Worm (Caenorhabditis elegans): Measurements from ENCODE around the gene cec-2.

The cec-2 gene

DNA sequence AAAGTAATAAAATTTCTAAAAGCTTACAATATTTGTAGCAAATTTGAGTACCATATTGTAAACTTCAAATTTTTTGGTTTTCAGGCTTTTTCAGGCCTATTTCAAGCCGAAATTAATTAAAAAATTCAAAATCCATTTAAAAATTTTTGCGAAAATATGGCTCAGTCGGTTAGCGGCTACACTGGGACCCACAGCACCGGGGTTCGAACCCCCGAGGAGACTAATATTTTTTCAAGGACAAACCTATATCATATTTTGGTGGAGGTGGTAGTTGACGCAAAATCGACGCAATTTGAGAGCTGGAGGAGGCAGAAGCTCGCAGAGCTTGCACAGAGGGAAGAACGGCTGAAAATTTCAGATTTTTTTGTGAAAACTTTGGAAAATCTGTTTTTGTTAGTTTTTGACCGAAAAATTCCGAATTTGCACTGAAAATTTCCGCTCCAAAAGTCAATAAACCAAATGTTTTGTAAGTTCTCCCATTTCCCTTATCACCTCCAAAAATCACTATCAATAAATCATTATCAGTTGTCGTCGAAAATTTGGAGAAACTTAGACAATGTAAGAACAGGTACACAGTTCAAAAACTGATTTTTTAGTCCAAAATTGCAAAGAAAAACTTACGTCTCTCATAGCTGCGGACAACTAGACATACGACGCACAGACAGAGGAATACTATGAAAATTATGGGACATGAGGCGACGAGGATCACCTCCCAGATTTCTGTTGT lies 21.9 kb upstream of the cec-2 start:
- TF ChIP-seq rpc-1 (optimal IDR thresholded peaks at IDR 0.05) (peak; percentile 8), rpc-1 (tag; optimal IDR thresholded peaks at IDR 0.05) (peak; percentile 61), tbp1 (GFP tag; optimal IDR thresholded peaks at IDR 0.05) (peak; percentile 42), pha-4 (tag; optimal IDR thresholded peaks at IDR 0.05) (no peak), nhr-80 (tag; optimal IDR thresholded peaks at IDR 0.05) (peak; percentile 39)

DNA sequence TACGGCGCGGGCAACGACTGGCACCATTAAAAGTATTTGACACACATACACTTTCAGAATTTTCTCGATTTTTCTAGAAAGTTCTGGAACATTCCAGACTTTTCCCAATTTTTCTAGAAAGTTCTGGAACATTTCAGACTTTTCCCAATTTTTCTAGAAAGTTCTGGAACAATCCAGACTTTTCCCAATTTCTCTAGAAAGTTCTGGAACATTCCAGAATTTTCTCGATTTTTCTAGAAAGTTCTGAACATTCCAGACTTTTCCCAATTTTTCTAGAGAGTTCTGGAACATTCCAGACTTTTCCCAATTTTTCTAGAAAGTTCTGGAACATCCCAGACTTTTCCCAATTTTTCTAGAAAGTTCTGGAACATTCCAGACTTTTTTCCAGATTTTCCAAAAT lies 16.8 kb upstream of the cec-2 start:
- peak; percentile 92 for TF ChIP-seq hsf-1 (GFP tag; IDR thresholded peaks at IDR 0.05)

DNA sequence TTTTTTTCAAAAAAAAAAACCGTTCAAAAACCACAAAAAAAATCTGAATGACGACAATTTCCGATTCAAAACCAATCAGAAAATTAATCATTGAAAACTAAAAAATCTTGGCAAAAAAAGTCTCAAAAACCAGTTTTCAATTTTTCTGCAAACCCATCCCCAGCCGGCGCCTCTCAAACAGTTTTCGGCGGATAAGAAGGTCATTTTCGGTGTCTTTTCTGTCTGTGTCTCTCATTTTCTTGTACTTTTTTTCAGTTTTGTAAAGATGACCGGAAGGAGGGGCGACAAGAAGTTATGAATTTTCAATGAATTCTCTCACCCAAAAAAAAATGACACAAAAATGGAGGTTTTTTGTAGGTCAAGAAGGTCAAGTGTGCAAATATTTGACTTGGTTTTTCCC lies 15.3 kb upstream of the cec-2 start:
- no peak for TF ChIP-seq rcor-1 (GFP tag; IDR thresholded peaks at IDR 0.05)
- TF ChIP-seq hmg-1.2 (GFP tag; IDR thresholded peaks at IDR 0.05) = peak; percentile 29; the same call in 1 of the 2 replicates

DNA sequence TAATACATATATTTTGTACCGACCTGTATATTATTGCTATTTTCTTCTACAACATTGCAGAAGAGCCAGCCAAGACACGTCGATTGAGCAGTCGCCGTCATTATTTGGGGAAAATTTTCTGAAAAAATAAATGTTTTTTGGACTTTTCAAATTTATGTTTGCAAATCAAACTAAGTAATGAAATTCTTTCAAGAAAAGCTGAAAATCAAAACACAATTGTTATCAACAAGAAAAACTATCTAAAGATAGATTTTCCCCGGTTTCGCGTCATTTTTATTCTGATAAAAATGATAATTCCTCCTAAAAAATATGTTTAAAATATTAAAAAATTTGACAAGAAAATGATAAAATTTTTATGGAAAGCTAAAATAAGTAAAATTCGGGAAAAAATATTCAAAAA lies 12.6 kb upstream of the cec-2 start, which contains the start of gene C50A2.3:
Gene C50A2.3, minus strand, starts transcription at position 101 of the 400 bp plus-strand sequence.
- TF ChIP-seq him-1 (tag; optimal IDR thresholded peaks at IDR 0.05) (no peak), chd-7 (tag; optimal IDR thresholded peaks at IDR 0.05) (no peak), lin-40 (tag; optimal IDR thresholded peaks at IDR 0.05) (no peak), sptf-2 (GFP tag; optimal IDR thresholded peaks at IDR 0.05) (no peak), die-1 (tag; optimal IDR thresholded peaks at IDR 0.05) (no peak)

DNA sequence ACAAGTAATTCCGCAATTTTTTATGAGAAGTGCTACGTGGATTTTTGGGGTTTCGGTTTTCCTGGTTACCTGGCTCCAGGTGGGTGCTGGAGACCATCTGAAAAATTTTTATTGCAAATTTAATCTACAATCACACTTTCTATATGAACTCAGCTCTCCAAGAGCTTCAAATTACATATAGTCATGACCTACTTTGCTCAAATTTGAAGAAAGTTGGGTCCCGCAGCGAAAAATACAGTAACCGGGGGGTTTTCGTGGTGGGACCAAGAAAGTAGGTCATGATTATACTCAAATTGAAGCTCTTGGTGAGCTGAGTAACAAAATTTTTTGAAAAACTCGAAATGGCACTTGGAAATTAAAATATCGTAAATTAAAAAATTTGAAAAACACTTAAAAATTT lies 10.1 kb upstream of the cec-2 start, which contains the start of gene ets-8:
Gene ets-8, minus strand, starts transcription at position 101 of the 400 bp plus-strand sequence.
- no peak for TF ChIP-seq attf-5 (GFP tag; optimal IDR thresholded peaks at IDR 0.05)
- no peak for TF ChIP-seq chd-7 (tag; optimal IDR thresholded peaks at IDR 0.05)
- no peak for TF ChIP-seq bed-2 (GFP tag; IDR thresholded peaks at IDR 0.05)
- TF ChIP-seq K11D2.4 (GFP tag; IDR thresholded peaks at IDR 0.05) = no peak
- TF ChIP-seq tlf-1 (GFP tag; optimal IDR thresholded peaks at IDR 0.05) = no peak

DNA sequence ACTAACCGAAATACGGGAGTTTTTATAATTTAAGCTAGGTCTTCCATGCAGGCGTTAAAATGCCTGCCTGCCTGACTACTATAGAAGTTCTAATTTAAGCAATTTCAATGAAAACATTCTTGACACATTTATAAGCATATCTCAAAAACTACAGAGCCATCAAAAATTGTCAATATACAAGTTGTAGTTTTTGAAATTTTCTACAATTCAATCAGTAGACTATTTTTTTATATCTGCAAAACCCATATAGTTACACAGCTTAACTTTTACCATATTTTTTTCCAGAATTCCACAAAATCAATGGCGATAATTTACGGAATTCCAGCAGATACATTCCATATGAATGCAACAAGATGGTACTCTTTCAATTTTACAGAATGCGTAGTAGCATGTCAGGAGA lies 7.4 kb upstream of the cec-2 start, which contains the start of gene C50A2.7:
Gene C50A2.7, plus strand, starts transcription at position 301 of the 400 bp plus-strand sequence.
- TF ChIP-seq zim-3 (tag; optimal IDR thresholded peaks at IDR 0.05) = no peak
- no peak for TF ChIP-seq madf-3 (GFP tag; IDR thresholded peaks at IDR 0.05)

DNA sequence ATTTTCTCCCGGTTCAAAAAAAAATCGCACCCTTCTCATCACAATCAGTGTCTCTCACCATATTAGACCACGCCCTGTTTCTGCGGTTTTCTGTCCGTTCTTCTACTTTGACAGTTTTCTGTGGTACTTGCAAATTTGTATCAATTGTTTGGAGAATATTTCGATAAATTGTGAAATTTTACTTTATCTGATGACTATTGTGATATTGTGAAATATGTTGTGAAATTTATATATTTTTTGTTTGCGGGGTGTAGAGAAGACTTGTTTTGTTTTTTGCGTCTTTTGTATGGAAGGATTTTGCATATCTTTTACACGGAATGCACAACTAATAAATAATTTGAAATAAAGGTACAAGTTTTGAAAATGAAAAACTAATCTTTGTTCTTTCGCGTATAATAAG lies 3.2 kb upstream of the cec-2 start:
- TF ChIP-seq cebp-1 (GFP tag; IDR thresholded peaks at IDR 0.05) = no peak
- peak; percentile 88 for TF ChIP-seq cebp-1 (tag; optimal IDR thresholded peaks at IDR 0.05)
- TF ChIP-seq F39B2.1 (GFP tag; IDR thresholded peaks at IDR 0.05) = no peak

DNA sequence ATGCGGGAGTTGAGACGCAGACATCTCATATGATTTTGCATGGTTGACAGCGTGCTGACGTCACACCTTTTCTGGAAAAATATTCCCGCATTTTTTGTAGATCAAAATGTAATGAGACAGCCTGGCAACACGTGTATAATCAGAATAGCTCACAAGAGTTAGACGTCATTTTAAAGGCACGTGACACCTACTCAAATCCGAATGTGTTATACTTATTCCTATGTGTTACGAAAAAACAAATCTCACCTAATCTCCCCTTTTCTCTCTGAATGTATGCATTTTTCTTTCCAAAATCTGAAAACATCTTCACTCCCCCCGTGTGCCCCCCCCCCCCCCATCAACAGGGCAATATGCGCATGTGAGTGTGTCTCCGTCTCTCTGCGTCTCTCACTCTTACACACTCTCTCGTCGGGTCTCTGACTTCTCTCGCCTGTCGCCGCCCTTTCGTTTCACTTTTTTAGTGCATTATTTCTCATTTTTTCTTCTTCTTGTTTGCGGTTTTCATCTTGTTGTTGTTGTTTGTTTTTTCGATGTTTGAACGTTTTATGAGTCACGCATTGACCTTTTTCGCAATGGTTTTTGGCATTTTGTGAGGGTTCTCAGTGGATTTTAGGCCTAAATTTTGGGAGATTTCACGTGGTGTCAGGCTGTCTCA lies 2.1 kb upstream of the cec-2 start:
- TF ChIP-seq attf-5 (GFP tag; optimal IDR thresholded peaks at IDR 0.05) (peak; percentile 66), athp-1 (tag; optimal IDR thresholded peaks at IDR 0.05) (no peak), F10E7.11 (tag; optimal IDR thresholded peaks at IDR 0.05) (no peak), atf-7 (tag; optimal IDR thresholded peaks at IDR 0.05) (no peak), Y53F4B.3 (GFP tag; IDR thresholded peaks at IDR 0.05) (no peak), hmg-1.2 (GFP tag; IDR thresholded peaks at IDR 0.05) (peak; percentile 98), Y95B8A.8 (GFP tag; IDR thresholded peaks at IDR 0.05) (no peak), lin-54 (GFP tag; optimal IDR thresholded peaks at IDR 0.05) (peak; percentile 15), madf-3 (GFP tag; IDR thresholded peaks at IDR 0.05) (no peak), C06A6.2 (GFP tag; conservative IDR thresholded peaks at IDR 0.05) (no peak), nfya-2 (GFP tag; IDR thresholded peaks at IDR 0.05) (no peak), dox-1 (GFP tag; IDR thresholded peaks at IDR 0.05) (peak; percentile 71), Y67H2A.10 (GFP tag; conservative IDR thresholded peaks at IDR 0.05) (no peak), snpc-3.4 (tag; optimal IDR thresholded peaks at IDR 0.05) (no peak), ama-1 (optimal IDR thresholded peaks at IDR 0.05) (no peak), ama-1 (GFP tag; optimal IDR thresholded peaks at IDR 0.05) (no peak), gei-17 (GFP tag; optimal IDR thresholded peaks at IDR 0.05) (no peak)
